Fruit fly (Drosophila melanogaster) whole organism, embryonic: ENCODE results near the gene CG14691.

Experiments
- CG10959 ChIP-seq: fragments of 200-800 bp; sonication (Bioruptor generic); IDR thresholded peaks from 2 replicates; pipeline ENCODE4 v1.3.6; 2022; ENCODE audit warnings: missing biosample characterization, missing genetic modification characterization
- CG11504 ChIP-seq: fragments of 200-800 bp; sonication (Bioruptor generic); optimal IDR thresholded peaks from 3 replicates; lab custom pipeline; 2019; ENCODE audit warnings: missing biosample characterization, mild to moderate bottlenecking, missing genetic modification characterization, moderate library complexity
- CG11695 ChIP-seq: fragments of 200-800 bp; sonication (Bioruptor generic); IDR thresholded peaks from 3 replicates; pipeline ENCODE4 v1.3.6; 2022; ENCODE audit warnings: missing biosample characterization, missing genetic modification characterization
- CG11723 ChIP-seq: fragments of 200-800 bp; sonication (Bioruptor generic); optimal IDR thresholded peaks from 2 replicates; lab custom pipeline; 2017; ENCODE audit warnings: missing biosample characterization, mild to moderate bottlenecking, missing genetic modification characterization
- CG12299 ChIP-seq: fragments of 200-800 bp; sonication (Bioruptor generic); optimal IDR thresholded peaks from 2 replicates; lab custom pipeline; 2018; ENCODE audit warnings: missing biosample characterization, mild to moderate bottlenecking, missing genetic modification characterization
- CG12744 ChIP-seq: fragments of 200-800 bp; sonication (Bioruptor generic); optimal IDR thresholded peaks from 2 replicates; lab custom pipeline; 2016; ENCODE audit warnings: missing biosample characterization, missing genetic modification characterization
- CG13123 ChIP-seq: fragments of 200-800 bp; sonication (Bioruptor generic); optimal IDR thresholded peaks from 2 replicates; lab custom pipeline; 2016; ENCODE audit warnings: missing biosample characterization, missing genetic modification characterization
- CG13624 ChIP-seq: fragments of 200-800 bp; sonication (Bioruptor generic); optimal IDR thresholded peaks from 2 replicates; lab custom pipeline; 2016; ENCODE audit warnings: missing biosample characterization, missing genetic modification characterization
- CG15269 ChIP-seq: fragments of 200-800 bp; sonication (Bioruptor generic); optimal IDR thresholded peaks from 2 replicates; lab custom pipeline; 2018; ENCODE audit warnings: missing biosample characterization, mild to moderate bottlenecking, missing genetic modification characterization, moderate library complexity
- CG1647 ChIP-seq: fragments of 200-800 bp; sonication (Bioruptor generic); optimal IDR thresholded peaks from 3 replicates; lab custom pipeline; 2016; ENCODE audit warnings: missing biosample characterization, missing genetic modification characterization
- CG16779 ChIP-seq: fragments of 200-800 bp; sonication (Bioruptor generic); IDR thresholded peaks from 2 replicates; pipeline ENCODE4 v1.3.6; 2022; ENCODE audit warnings: missing biosample characterization, missing genetic modification characterization
- CG18476 ChIP-seq: fragments of 200-800 bp; sonication (Bioruptor generic); optimal IDR thresholded peaks from 2 replicates; lab custom pipeline; 2016; ENCODE audit warnings: missing biosample characterization, mild to moderate bottlenecking, missing genetic modification characterization
- CG18619 ChIP-seq: fragments of 200-800 bp; sonication (Bioruptor generic); optimal IDR thresholded peaks from 3 replicates; lab custom pipeline; 2017; ENCODE audit warnings: missing biosample characterization, mild to moderate bottlenecking, missing genetic modification characterization
- CG3065 ChIP-seq: fragments of 200-800 bp; sonication (Bioruptor generic); optimal IDR thresholded peaks from 2 replicates; lab custom pipeline; 2016; ENCODE audit warnings: missing biosample characterization, missing genetic modification characterization
- CG3847 ChIP-seq: fragments of 200-800 bp; sonication (Bioruptor generic); IDR thresholded peaks from 2 replicates; pipeline ENCODE4 v1.3.6; 2022; ENCODE audit warnings: missing biosample characterization, missing genetic modification characterization
- CG4328 ChIP-seq: fragments of 200-800 bp; sonication (Bioruptor generic); optimal IDR thresholded peaks from 3 replicates; lab custom pipeline; 2017; ENCODE audit warnings: missing biosample characterization, missing genetic modification reagents, missing genetic modification characterization
- CG5245 ChIP-seq: fragments of 200-800 bp; sonication (Bioruptor generic); optimal IDR thresholded peaks from 3 replicates; lab custom pipeline; 2016; ENCODE audit warnings: missing biosample characterization, missing genetic modification characterization
- CG8281 ChIP-seq: fragments of 200-800 bp; sonication (Bioruptor generic); optimal IDR thresholded peaks from 2 replicates; lab custom pipeline; 2018; ENCODE audit warnings: missing biosample characterization, mild to moderate bottlenecking, missing genetic modification characterization, moderate library complexity
- CG8388 ChIP-seq: fragments of 200-800 bp; sonication (Bioruptor generic); optimal IDR thresholded peaks from 2 replicates; lab custom pipeline; 2019; ENCODE audit warnings: missing biosample characterization, mild to moderate bottlenecking, missing genetic modification characterization, moderate library complexity
- CG9876 ChIP-seq: fragments of 200-800 bp; sonication (Bioruptor generic); optimal IDR thresholded peaks from 2 replicates; lab custom pipeline; 2016; ENCODE audit warnings: missing biosample characterization, missing genetic modification characterization
- CkIIα-i1 ChIP-seq: fragments of 200-800 bp; sonication (Bioruptor generic); IDR thresholded peaks from 2 replicates; pipeline ENCODE4 v1.3.6; 2022; ENCODE audit warnings: missing biosample characterization, missing genetic modification characterization
- D19A ChIP-seq: fragments of 200-800 bp; optimal IDR thresholded peaks from 3 replicates; lab custom pipeline; 2019; ENCODE audit warnings: missing biosample characterization, mild to moderate bottlenecking, missing genetic modification characterization, moderate library complexity
- Doc3 ChIP-seq: fragments of 200-800 bp; sonication (Bioruptor generic); IDR thresholded peaks from 3 replicates; pipeline ENCODE4 v1.3.6; 2022; ENCODE audit warnings: missing biosample characterization, missing genetic modification characterization; ENCODE audit not compliant: partially characterized antibody
- Hmr ChIP-seq: fragments of 200-800 bp; sonication (Bioruptor generic); optimal IDR thresholded peaks from 3 replicates; lab custom pipeline; 2017; ENCODE audit warnings: mild to moderate bottlenecking, missing biosample characterization, missing genetic modification reagents, missing genetic modification characterization
- Hr39 ChIP-seq: fragments of >200 bp; optimal IDR thresholded peaks from 2 replicates; lab custom pipeline; 2017
- Hr51 ChIP-seq, 2 experiments: fragments of 200-800 bp; sonication (Bioruptor generic); optimal IDR thresholded peaks; 2 replicates in 1 of 2; 3 replicates in 1 of 2; lab custom pipeline; 2016 to 2018; ENCODE audit warnings: missing biosample characterization in 2 of 2, missing genetic modification characterization in 2 of 2, mild to moderate bottlenecking in 1 of 2, moderate library complexity in 1 of 2
- Mad ChIP-seq: fragments of 200-800 bp; sonication (Bioruptor generic); optimal IDR thresholded peaks from 2 replicates; lab custom pipeline; 2016; ENCODE audit warnings: missing biosample characterization, missing genetic modification characterization
- Rx ChIP-seq: fragments of 200-800 bp; sonication (Bioruptor generic); IDR thresholded peaks from 2 replicates; pipeline ENCODE4 v1.3.6; 2022; ENCODE audit warnings: missing biosample characterization, missing genetic modification characterization
- Scr ChIP-seq: fragments of 200-800 bp; sonication (Bioruptor generic); IDR thresholded peaks from 2 replicates; pipeline ENCODE4 v1.3.6; 2022; ENCODE audit warnings: missing biosample characterization, missing genetic modification characterization; ENCODE audit not compliant: partially characterized antibody
- TFAM ChIP-seq: fragments of 200-800 bp; sonication (Bioruptor generic); optimal IDR thresholded peaks from 2 replicates; lab custom pipeline; 2017; ENCODE audit warnings: missing biosample characterization, missing genetic modification characterization, inconsistent platforms
- Xrp1 ChIP-seq: fragments of 200-800 bp; sonication (Bioruptor generic); IDR thresholded peaks from 2 replicates; pipeline ENCODE4 v1.3.6; 2022; ENCODE audit warnings: missing biosample characterization, missing genetic modification characterization
- al ChIP-seq: fragments of 200-800 bp; sonication (Bioruptor generic); IDR thresholded peaks from 2 replicates; pipeline ENCODE4 v1.3.6; 2022; ENCODE audit warnings: missing biosample characterization, missing genetic modification characterization
- bbx ChIP-seq: fragments of 200-800 bp; sonication (Bioruptor generic); IDR thresholded peaks from 2 replicates; pipeline ENCODE4 v1.3.6; 2022; ENCODE audit warnings: missing biosample characterization, missing genetic modification characterization; ENCODE audit not compliant: partially characterized antibody
- br ChIP-seq: fragments of >200 bp; optimal IDR thresholded peaks from 2 replicates; lab custom pipeline; 2017
- dati ChIP-seq: fragments of 200-800 bp; sonication (Bioruptor generic); IDR thresholded peaks from 2 replicates; pipeline ENCODE4 v1.3.6; 2022; ENCODE audit warnings: missing biosample characterization, missing genetic modification characterization
- emc ChIP-seq: fragments of 200-800 bp; sonication (Bioruptor generic); optimal IDR thresholded peaks from 2 replicates; lab custom pipeline; 2016; ENCODE audit warnings: missing biosample characterization, missing genetic modification characterization
- esg ChIP-seq: fragments of 200-800 bp; sonication (Bioruptor generic); conservative IDR thresholded peaks from 2 replicates; pipeline ENCODE4 v1.3.6; 2022; ENCODE audit warnings: missing biosample characterization, missing genetic modification characterization
- exex ChIP-seq: fragments of 200-800 bp; sonication (Bioruptor generic); optimal IDR thresholded peaks from 4 replicates; lab custom pipeline; 2018; ENCODE audit warnings: missing biosample characterization, mild to moderate bottlenecking, missing genetic modification characterization, moderate library complexity
- fd64A ChIP-seq: fragments of 200-800 bp; sonication (Bioruptor generic); optimal IDR thresholded peaks from 3 replicates; lab custom pipeline; 2018; ENCODE audit warnings: missing biosample characterization, mild to moderate bottlenecking, missing genetic modification characterization
- gce ChIP-seq: fragments of 200-800 bp; sonication (Bioruptor generic); IDR thresholded peaks from 3 replicates; pipeline ENCODE4 v1.3.6; 2022; ENCODE audit warnings: missing biosample characterization, missing genetic modification characterization
- gsb ChIP-seq: fragments of 200-800 bp; sonication (Bioruptor generic); IDR thresholded peaks from 2 replicates; pipeline ENCODE4 v1.3.6; 2022; ENCODE audit warnings: missing biosample characterization, missing genetic modification characterization
- lab ChIP-seq: fragments of 200-800 bp; sonication (Bioruptor generic); optimal IDR thresholded peaks from 3 replicates; lab custom pipeline; 2017; ENCODE audit warnings: missing biosample characterization, missing genetic modification characterization, mild to moderate bottlenecking, moderate library complexity, missing genetic modification reagents
- p53 ChIP-seq: fragments of 200-800 bp; sonication (Bioruptor generic); optimal IDR thresholded peaks from 2 replicates; lab custom pipeline; 2016; ENCODE audit warnings: missing biosample characterization, missing genetic modification characterization
- ranshi ChIP-seq: fragments of 200-800 bp; sonication (Bioruptor generic); IDR thresholded peaks from 2 replicates; pipeline ENCODE4 v1.3.6; 2022; ENCODE audit warnings: missing biosample characterization, missing genetic modification characterization
- schlank ChIP-seq: fragments of 200-800 bp; sonication (Bioruptor generic); optimal IDR thresholded peaks from 2 replicates; lab custom pipeline; 2018; ENCODE audit warnings: missing biosample characterization, mild to moderate bottlenecking, missing genetic modification characterization
- shn ChIP-seq: fragments of 200-800 bp; sonication (Bioruptor generic); optimal IDR thresholded peaks from 3 replicates; lab custom pipeline; 2016; ENCODE audit warnings: missing biosample characterization, missing genetic modification characterization
- sisA ChIP-seq: fragments of 200-800 bp; sonication (Bioruptor generic); IDR thresholded peaks from 2 replicates; pipeline ENCODE4 v1.3.6; 2022; ENCODE audit warnings: missing biosample characterization, missing genetic modification characterization
- stc ChIP-seq: fragments of 200-800 bp; sonication (Bioruptor generic); IDR thresholded peaks from 2 replicates; pipeline ENCODE4 v1.3.6; 2022; ENCODE audit warnings: missing biosample characterization, missing genetic modification characterization
- tio ChIP-seq: fragments of 200-800 bp; sonication (Bioruptor generic); optimal IDR thresholded peaks from 2 replicates; lab custom pipeline; 2017; ENCODE audit warnings: missing biosample characterization, missing genetic modification characterization, inconsistent platforms
- tx ChIP-seq: fragments of 200-800 bp; sonication (Bioruptor generic); optimal IDR thresholded peaks from 2 replicates; lab custom pipeline; 2016; ENCODE audit warnings: missing biosample characterization, missing genetic modification characterization
- unc-4 ChIP-seq: fragments of 200-800 bp; sonication (Bioruptor generic); IDR thresholded peaks from 2 replicates; pipeline ENCODE4 v1.3.6; 2022; ENCODE audit warnings: missing biosample characterization, missing genetic modification characterization; ENCODE audit not compliant: partially characterized antibody
- zfh2 ChIP-seq: fragments of 200-800 bp; sonication (Bioruptor generic); optimal IDR thresholded peaks from 2 replicates; lab custom pipeline; 2016; ENCODE audit warnings: missing biosample characterization, missing genetic modification characterization

Gene CG14691

dm6 chr3R:10784058-10784499 is 28.6 kb upstream of the CG14691 start, which contains the start of the genes mRpL37 and Rbp1 (continued):
- TF ChIP-seq Hr51 (GFP tag; optimal IDR thresholded peaks at IDR 0.05; lab: Kevin White, UChicago) (peak in 1 of 2 experiments; percentile 55), lab (GFP tag; lab: Kevin White, UChicago) (no peak), bbx (GFP tag; lab: Robert Waterston, UW) (peak; percentile 56), unc-4 (GFP tag; lab: Robert Waterston, UW) (peak; percentile 94), TFAM (GFP tag; lab: Kevin White, UChicago) (no peak), esg (GFP tag; lab: Robert Waterston, UW) (peak; percentile 47), fd64A (no peak), schlank (peak; percentile 17), CG5245 (GFP tag; lab: Kevin White, UChicago) (peak; percentile 61), CG3847 (peak; percentile 85), shn (GFP tag; lab: Kevin White, UChicago) (peak; percentile 37), D19A (tag; lab: Kevin White, UChicago) (no peak), CG16779 (GFP tag; lab: Robert Waterston, UW) (no peak), CG13624 (peak; percentile 33), tio (GFP tag; lab: Kevin White, UChicago) (peak; percentile 66), CG8281 (tag; lab: Kevin White, UChicago) (no peak), CG9876 (GFP tag; lab: Kevin White, UChicago) (no peak), CG11695 (GFP tag; lab: Robert Waterston, UW) (peak; percentile 30; the same call in 1 of the 3 replicates), Hr39 (lab: Kevin White, UChicago) (no peak), CG1647 (GFP tag; lab: Kevin White, UChicago) (peak; percentile 33), tx (GFP tag; lab: Kevin White, UChicago) (no peak), p53 (GFP tag; lab: Kevin White, UChicago) (no peak), CG4328 (GFP tag; lab: Kevin White, UChicago) (peak; percentile 72), CG8388 (GFP tag; lab: Kevin White, UChicago) (no peak), br (no peak), ranshi (GFP tag; lab: Robert Waterston, UW) (peak; percentile 66; the same call in 1 of the 2 replicates), exex (tag; lab: Kevin White, UChicago) (no peak), gsb (GFP tag; lab: Robert Waterston, UW) (no peak), Doc3 (GFP tag; lab: Robert Waterston, UW) (peak; percentile 84), CG18476 (peak; percentile 63), Scr (GFP tag; lab: Robert Waterston, UW) (peak; percentile 99), CG12299 (tag; lab: Kevin White, UChicago) (peak; percentile 55), Xrp1 (GFP tag; lab: Robert Waterston, UW) (peak; percentile 45; the same call in 1 of the 2 replicates), sisA (peak; percentile 86), gce (no peak), dati (GFP tag; lab: Robert Waterston, UW) (no peak), CG10959 (GFP tag; lab: Robert Waterston, UW) (no peak), CG11504 (tag; lab: Kevin White, UChicago) (peak; percentile 81), CG13123 (GFP tag; lab: Kevin White, UChicago) (peak; percentile 50), CG12744 (GFP tag; lab: Kevin White, UChicago) (no peak), CG15269 (tag; lab: Kevin White, UChicago) (no peak), stc (no peak), CkIIα-i1 (no peak), Rx (no peak; the same call in 1 of the 2 replicates), CG11723 (peak; percentile 19), emc (GFP tag; lab: Kevin White, UChicago) (no peak), CG3065 (GFP tag; lab: Kevin White, UChicago) (peak; percentile 23), Hmr (GFP tag; lab: Kevin White, UChicago) (no peak), Mad (GFP tag; lab: Kevin White, UChicago) (peak; percentile 54), al (peak; percentile 85), CG18619 (GFP tag; lab: Kevin White, UChicago) (peak; percentile 52), zfh2 (peak; percentile 67)
